Worm (Caenorhabditis elegans): ENCODE results near the gene Y77E11A.12.
A peak's percentile ranks its signal among the peaks of the same experiment; 100 is the strongest.

The Y77E11A.12 gene

DNA sequence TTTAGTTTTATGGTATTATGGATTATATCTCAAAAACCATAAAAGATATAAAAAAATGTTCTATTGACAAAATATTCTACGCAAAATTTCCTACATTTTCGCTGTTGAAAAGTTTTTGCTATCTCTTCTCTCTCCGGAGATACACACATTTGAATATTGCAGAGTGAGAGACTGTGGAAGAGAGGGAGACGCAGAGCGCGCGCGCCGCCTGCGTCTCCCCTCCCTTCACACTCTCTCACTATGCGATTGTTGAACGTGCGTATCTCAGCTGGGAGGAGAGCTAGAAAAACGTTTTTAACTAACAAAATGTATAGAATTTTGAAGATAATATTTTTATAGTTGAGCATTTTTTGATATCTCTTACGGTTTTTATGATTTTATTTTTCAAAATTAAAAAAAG is 5.8 kb downstream of the Y77E11A.12 start:
- TF ChIP-seq ztf-26 (tag; optimal IDR thresholded peaks at IDR 0.05) (no peak), hmg-1.2 (GFP tag; IDR thresholded peaks at IDR 0.05) (peak; percentile 85), hlh-12 (tag; optimal IDR thresholded peaks at IDR 0.05) (no peak), F57C9.4 (tag; optimal IDR thresholded peaks at IDR 0.05) (no peak), dpl-1 (GFP tag; optimal IDR thresholded peaks at IDR 0.05) (no peak), ZK185.1 (tag; optimal IDR thresholded peaks at IDR 0.05; ENCODE audit: poor library complexity, severe bottlenecking) (no peak), sptf-2 (GFP tag; optimal IDR thresholded peaks at IDR 0.05) (no peak), atf-7 (tag; optimal IDR thresholded peaks at IDR 0.05) (no peak), fkh-3 (tag; optimal IDR thresholded peaks at IDR 0.05) (no peak), egrh-3 (GFP tag; IDR thresholded peaks at IDR 0.05) (peak; percentile 35; the same call in 1 of the 2 replicates), nhr-90 (tag; optimal IDR thresholded peaks at IDR 0.05) (no peak)

DNA sequence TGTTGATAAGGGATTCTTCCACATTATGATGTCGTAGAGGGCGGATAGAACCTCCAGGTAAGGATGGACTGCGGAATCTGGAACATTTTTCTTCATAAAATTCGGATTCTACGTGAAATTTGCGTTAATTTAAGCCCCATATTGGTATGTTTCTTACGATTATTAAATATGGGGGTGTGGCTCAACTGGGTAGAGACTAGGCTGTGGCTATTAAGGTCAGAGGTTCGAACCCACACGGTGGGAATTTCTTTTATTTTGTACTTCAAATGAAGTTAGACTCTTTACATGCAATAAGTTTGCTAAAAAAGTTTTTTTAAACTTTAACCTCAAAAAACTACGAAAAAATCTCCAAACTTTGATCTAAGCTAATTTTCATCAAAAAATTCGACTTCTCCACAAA is 9.4 kb downstream of the Y77E11A.12 start:
- TF ChIP-seq ekl-4 (GFP tag; IDR thresholded peaks at IDR 0.05) (no peak), tbp1 (GFP tag; optimal IDR thresholded peaks at IDR 0.05) (peak; percentile 77), B0261.1 (tag; optimal IDR thresholded peaks at IDR 0.05) (peak; percentile 44), attf-3 (GFP tag; conservative IDR thresholded peaks at IDR 0.05) (no peak), hrde-1 (tag; optimal IDR thresholded peaks at IDR 0.05; ENCODE audit: borderline replicate concordance) (no peak), rpc-1 (optimal IDR thresholded peaks at IDR 0.05) (peak; percentile 47), rpc-1 (tag; optimal IDR thresholded peaks at IDR 0.05) (peak; percentile 71)

DNA sequence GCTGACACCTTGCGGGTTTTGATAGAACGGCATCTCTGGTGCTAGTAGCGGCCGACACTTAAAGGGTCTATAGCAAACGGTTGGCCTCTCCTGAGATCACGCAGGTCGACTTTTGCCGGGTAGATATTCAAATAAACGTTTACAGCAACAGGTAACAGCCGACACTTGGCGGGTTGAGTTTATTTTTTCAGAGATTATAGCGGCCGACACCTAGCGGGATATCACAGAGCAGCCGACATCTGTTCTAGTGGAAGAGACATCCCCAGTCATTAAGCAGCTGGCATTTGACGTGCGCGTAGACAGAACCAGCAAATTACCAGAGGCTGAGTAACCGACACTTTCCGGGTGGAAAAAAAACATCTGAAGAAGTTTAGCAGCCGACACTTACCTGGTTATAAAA is 13.4 kb downstream of the Y77E11A.12 start:
- no peak for TF ChIP-seq egl-18 (GFP tag; IDR thresholded peaks at IDR 0.05)
- TF ChIP-seq snpc-4 (GFP tag; optimal IDR thresholded peaks at IDR 0.05), result no peak
- TF ChIP-seq snpc-4 (tag; optimal IDR thresholded peaks at IDR 0.05), result peak in 1 of 4 experiments; percentile 24

DNA sequence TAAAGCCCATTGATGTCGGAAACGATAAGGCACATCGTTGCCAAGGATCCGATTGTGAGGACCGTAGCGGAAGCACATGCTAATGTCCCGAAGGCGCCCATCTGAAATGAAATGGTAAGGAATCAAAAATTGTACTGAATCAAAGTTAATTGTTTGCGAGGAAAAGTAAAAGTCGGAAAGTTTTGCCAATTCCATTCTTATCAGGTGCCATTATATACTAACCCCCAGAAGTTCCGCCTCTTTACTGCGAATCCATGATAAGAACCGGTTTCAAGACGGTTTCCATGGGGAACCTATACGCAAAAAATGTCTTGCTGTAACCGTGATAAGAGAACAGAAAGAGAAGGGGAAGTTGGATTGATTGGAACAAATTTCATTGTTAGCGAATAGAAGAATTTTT is 14.2 kb downstream of the Y77E11A.12 start, which contains the start of gene col-106:
Gene col-106, minus strand, starts transcription at position 101 of the 400 bp plus-strand sequence.
- TF ChIP-seq F57C9.4 (tag; optimal IDR thresholded peaks at IDR 0.05), result no peak
- TF ChIP-seq dpff-1 (tag; optimal IDR thresholded peaks at IDR 0.05), result no peak
- TF ChIP-seq sea-2 (GFP tag; IDR thresholded peaks at IDR 0.05), result no peak
- TF ChIP-seq unc-130 (GFP tag; optimal IDR thresholded peaks at IDR 0.05), result no peak
- TF ChIP-seq K12H6.12 (tag; optimal IDR thresholded peaks at IDR 0.05), result no peak
- TF ChIP-seq madf-6 (GFP tag; IDR thresholded peaks at IDR 0.05), result no peak
- TF ChIP-seq pbrm-1 (GFP tag; IDR thresholded peaks at IDR 0.05), result no peak
- TF ChIP-seq gei-17 (GFP tag; optimal IDR thresholded peaks at IDR 0.05), result no peak
- no peak for TF ChIP-seq akir-1 (GFP tag; optimal IDR thresholded peaks at IDR 0.05)
- no peak for TF ChIP-seq hlh-26 (GFP tag; conservative IDR thresholded peaks at IDR 0.05)

ce11 chrIV:1459826-1460489 is 15.0 kb downstream of the Y77E11A.12 start:
- TF ChIP-seq nfya-1 (tag; optimal IDR thresholded peaks at IDR 0.05; ENCODE audit: borderline replicate concordance, insufficient read depth), result no peak
- 0 out of 2 replicates have a peak, but pooled peaks have one; percentile 35 for TF ChIP-seq Y56A3A.18 (GFP tag; IDR thresholded peaks at IDR 0.05)
- no peak for TF ChIP-seq F49E8.2 (tag; optimal IDR thresholded peaks at IDR 0.05; ENCODE audit: insufficient read depth)
- no peak for TF ChIP-seq pbrm-1 (GFP tag; IDR thresholded peaks at IDR 0.05)
- TF ChIP-seq bed-2 (GFP tag; IDR thresholded peaks at IDR 0.05), result no peak
- no peak for TF ChIP-seq lir-1 (GFP tag; conservative IDR thresholded peaks at IDR 0.05)
- peak; percentile 85 for TF ChIP-seq zfh-2 (GFP tag; conservative IDR thresholded peaks at IDR 0.05)
- no peak for TF ChIP-seq mes-4 (tag; optimal IDR thresholded peaks at IDR 0.05)
- no peak for TF ChIP-seq egl-18 (GFP tag; IDR thresholded peaks at IDR 0.05)
- peak; percentile 67; the same call in 1 of the 2 replicates for TF ChIP-seq egrh-3 (GFP tag; IDR thresholded peaks at IDR 0.05)
- peak; percentile 11 for TF ChIP-seq sptf-2 (GFP tag; optimal IDR thresholded peaks at IDR 0.05)
- TF ChIP-seq nhr-179 (tag; optimal IDR thresholded peaks at IDR 0.05), result no peak
- no peak for TF ChIP-seq C17E4.6 (GFP tag; IDR thresholded peaks at IDR 0.05)

Measured in whole organism, young adult.